ENCODE assay signal across 1 fruit fly cellular context in the genomic region with DNA sequence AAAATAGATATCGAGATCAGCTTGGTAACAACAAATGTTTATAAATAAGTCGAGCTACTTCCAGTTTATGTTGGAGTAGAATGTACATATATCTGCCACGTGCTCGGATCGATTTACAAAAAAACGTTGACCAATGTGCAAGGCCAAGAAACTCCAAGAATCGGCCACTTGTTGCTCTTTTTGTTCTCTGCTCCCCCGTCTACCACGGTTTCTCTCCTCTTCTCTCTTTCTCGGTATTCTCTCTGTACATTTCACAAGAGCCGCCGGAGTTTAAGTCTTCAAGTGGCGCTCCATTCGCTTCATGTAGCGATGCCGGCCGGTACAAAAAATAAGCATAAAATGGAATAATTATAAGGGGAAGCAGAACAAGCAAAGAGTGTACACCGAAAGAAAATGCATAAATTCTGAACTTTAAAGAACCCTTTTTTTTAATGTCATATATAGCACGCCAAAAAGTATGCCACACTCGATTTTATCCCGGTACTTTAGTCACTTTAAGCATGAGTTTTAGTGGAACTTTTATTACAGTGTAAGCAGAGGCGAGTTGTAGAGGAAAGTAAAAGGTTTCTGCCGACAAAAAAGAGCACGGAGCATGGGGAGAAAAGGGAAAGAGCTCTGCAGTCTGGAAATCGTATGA.
TF ChIP-seq lines count a peak whose summit lies in the region.

No protein-coding gene starts in this region.

TF ChIP-seq in whole organism, embryonic, 481 proteins besides CTCF, POLR2A, EP300 and RAD21 (continued from another document and continues in another):
- TF ChIP-seq bbx (GFP tag; IDR thresholded peaks at IDR 0.05; lab: Robert Waterston, UW; ENCODE audit: partially characterized antibody) (no peak), Myb (GFP tag; optimal IDR thresholded peaks at IDR 0.05; lab: Kevin White, UChicago) (peak; percentile 77), sob (GFP tag; IDR thresholded peaks at IDR 0.05; lab: Robert Waterston, UW) (peak; percentile 91), insv (GFP tag; optimal IDR thresholded peaks at IDR 0.05; lab: Kevin White, UChicago) (peak; percentile 2 to 12), jigr1 (GFP tag; IDR thresholded peaks at IDR 0.05; lab: Robert Waterston, UW) (peak; percentile 76), Dp (GFP tag; optimal IDR thresholded peaks at IDR 0.05; lab: Kevin White, UChicago) (no peak), CG10267 (tag; optimal IDR thresholded peaks at IDR 0.05; lab: Kevin White, UChicago) (peak; percentile 88), ash1 (GFP tag; optimal IDR thresholded peaks at IDR 0.05; lab: Kevin White, UChicago) (no peak), CG1647 (GFP tag; optimal IDR thresholded peaks at IDR 0.05; lab: Kevin White, UChicago) (peak; percentile 94), CG2889 (GFP tag; IDR thresholded peaks at IDR 0.05; lab: Robert Waterston, UW) (peak; percentile 88), Med (GFP tag; lab: Kevin White, UChicago) (peak; percentile 99), Hr78 (GFP tag; optimal IDR thresholded peaks at IDR 0.05; lab: Kevin White, UChicago) (peak in 1 of 2 experiments; percentile 85), sr (GFP tag; IDR thresholded peaks at IDR 0.05; lab: Robert Waterston, UW) (peak; percentile 60; the same call in 2 of the 3 replicates), chinmo (GFP tag; IDR thresholded peaks at IDR 0.05; lab: Robert Waterston, UW; ENCODE audit: partially characterized antibody) (no peak), B-H1 (GFP tag; IDR thresholded peaks at IDR 0.05; lab: Robert Waterston, UW) (peak; percentile 83), hkb (optimal IDR thresholded peaks at IDR 0.05; lab: Kevin White, UChicago) (no peak), hkb (GFP tag; IDR thresholded peaks at IDR 0.05; lab: Robert Waterston, UW) (peak; percentile 92), CG31224 (GFP tag; IDR thresholded peaks at IDR 0.05; lab: Robert Waterston, UW) (peak; percentile 83), HLH4C (GFP tag; IDR thresholded peaks at IDR 0.05; lab: Robert Waterston, UW; ENCODE audit: partially characterized antibody) (no peak), Sin3A (optimal IDR thresholded peaks at IDR 0.05; lab: Kevin White, UChicago) (no peak), CG7271 (tag; optimal IDR thresholded peaks at IDR 0.05; lab: Kevin White, UChicago) (peak; percentile 55), ara (GFP tag; IDR thresholded peaks at IDR 0.05; lab: Robert Waterston, UW) (peak; percentile 95), CG43689 (GFP tag; IDR thresholded peaks at IDR 0.05; lab: Robert Waterston, UW) (peak; percentile 37; the same call in 1 of the 2 replicates), seq (GFP tag; IDR thresholded peaks at IDR 0.05; lab: Robert Waterston, UW) (peak; percentile 69), CG14965 (GFP tag; optimal IDR thresholded peaks at IDR 0.05; lab: Kevin White, UChicago; ENCODE audit: borderline replicate concordance) (peak; percentile 82), CG2116 (GFP tag; optimal IDR thresholded peaks at IDR 0.05; lab: Kevin White, UChicago) (peak; percentile 30), aop (GFP tag; IDR thresholded peaks at IDR 0.05; lab: Robert Waterston, UW) (peak; percentile 92), Antp (GFP tag; optimal IDR thresholded peaks at IDR 0.05; lab: Kevin White, UChicago) (peak; percentile 97), Kr (GFP tag; optimal IDR thresholded peaks at IDR 0.05; lab: Kevin White, UChicago) (no peak), Mes4 (GFP tag; optimal IDR thresholded peaks at IDR 0.05; lab: Kevin White, UChicago) (peak; percentile 94), Hr3 (GFP tag; optimal IDR thresholded peaks at IDR 0.05; lab: Kevin White, UChicago) (peak; percentile 90), h (optimal IDR thresholded peaks at IDR 0.05; lab: Kevin White, UChicago) (no peak), Deaf1 (tag; optimal IDR thresholded peaks at IDR 0.05; lab: Kevin White, UChicago) (peak; percentile 81), CG13894 (tag; optimal IDR thresholded peaks at IDR 0.05; lab: Kevin White, UChicago) (no peak), tx (GFP tag; optimal IDR thresholded peaks at IDR 0.05; lab: Kevin White, UChicago) (peak; percentile 89), CG9609 (GFP tag; optimal IDR thresholded peaks at IDR 0.05; lab: Kevin White, UChicago) (peak; percentile 91), Dip3 (GFP tag; optimal IDR thresholded peaks at IDR 0.05; lab: Kevin White, UChicago) (peak; percentile 87), Dref (GFP tag; IDR thresholded peaks at IDR 0.05; lab: Robert Waterston, UW) (no peak), CG16863 (GFP tag; optimal IDR thresholded peaks at IDR 0.05; lab: Kevin White, UChicago) (peak; percentile 95), CG8281 (tag; optimal IDR thresholded peaks at IDR 0.05; lab: Kevin White, UChicago) (peak; percentile 71), pum (GFP tag; optimal IDR thresholded peaks at IDR 0.05; lab: Kevin White, UChicago) (peak; percentile 97), ftz-f1 (GFP tag; optimal IDR thresholded peaks at IDR 0.05; lab: Kevin White, UChicago) (peak; percentile 29), CG10462 (GFP tag; optimal IDR thresholded peaks at IDR 0.05; lab: Kevin White, UChicago) (peak; percentile 84), Meics (GFP tag; optimal IDR thresholded peaks at IDR 0.05; lab: Kevin White, UChicago) (peak; percentile 81), CG17186 (GFP tag; optimal IDR thresholded peaks at IDR 0.05; lab: Kevin White, UChicago) (peak; percentile 83), otp (GFP tag; IDR thresholded peaks at IDR 0.05; lab: Robert Waterston, UW) (peak; percentile 94), Elba2 (GFP tag; optimal IDR thresholded peaks at IDR 0.05; lab: Kevin White, UChicago) (no peak), Dll (GFP tag; IDR thresholded peaks at IDR 0.05; lab: Robert Waterston, UW; ENCODE audit: partially characterized antibody) (no peak), Opbp (GFP tag; IDR thresholded peaks at IDR 0.05; lab: Robert Waterston, UW; ENCODE audit: partially characterized antibody) (no peak), danr (GFP tag; IDR thresholded peaks at IDR 0.05; lab: Robert Waterston, UW) (peak; percentile 80), repo (GFP tag; optimal IDR thresholded peaks at IDR 0.05; lab: Kevin White, UChicago) (peak; percentile 95), NC2β (GFP tag; optimal IDR thresholded peaks at IDR 0.05; lab: Kevin White, UChicago) (peak; percentile 95), NFAT (GFP tag; IDR thresholded peaks at IDR 0.05; lab: Robert Waterston, UW) (peak; percentile 74), croc (GFP tag; conservative IDR thresholded peaks at IDR 0.05; lab: Robert Waterston, UW) (peak; percentile 96), ro (GFP tag; IDR thresholded peaks at IDR 0.05; lab: Robert Waterston, UW) (peak; percentile 81), HHEX (GFP tag; optimal IDR thresholded peaks at IDR 0.05; lab: Kevin White, UChicago) (peak; percentile 86), CG10979 (tag; optimal IDR thresholded peaks at IDR 0.05; lab: Kevin White, UChicago) (peak; percentile 97), tll (GFP tag; optimal IDR thresholded peaks at IDR 0.05; lab: Kevin White, UChicago) (no peak), CG7556 (GFP tag; optimal IDR thresholded peaks at IDR 0.05; lab: Kevin White, UChicago) (peak; percentile 88), sqz (GFP tag; optimal IDR thresholded peaks at IDR 0.05; lab: Kevin White, UChicago) (peak; percentile 89), chn (GFP tag; optimal IDR thresholded peaks at IDR 0.05; lab: Kevin White, UChicago) (peak; percentile 96), CG1233 (GFP tag; optimal IDR thresholded peaks at IDR 0.05; lab: Kevin White, UChicago) (peak; percentile 89), CG1602 (GFP tag; optimal IDR thresholded peaks at IDR 0.05; lab: Kevin White, UChicago) (peak; percentile 89), CG9797 (GFP tag; optimal IDR thresholded peaks at IDR 0.05; lab: Kevin White, UChicago) (peak; percentile 34), zen (tag; optimal IDR thresholded peaks at IDR 0.05; lab: Kevin White, UChicago) (peak; percentile 85), luna (GFP tag; optimal IDR thresholded peaks at IDR 0.05; lab: Kevin White, UChicago) (peak; percentile 51), CG9215 (GFP tag; IDR thresholded peaks at IDR 0.05; lab: Robert Waterston, UW) (peak; percentile 62), CG16815 (GFP tag; optimal IDR thresholded peaks at IDR 0.05; lab: Kevin White, UChicago) (peak; percentile 73), HLH3B (GFP tag; IDR thresholded peaks at IDR 0.05; lab: Robert Waterston, UW) (peak; percentile 94), CG3838 (GFP tag; optimal IDR thresholded peaks at IDR 0.05; lab: Kevin White, UChicago) (peak; percentile 75), CG10565 (GFP tag; optimal IDR thresholded peaks at IDR 0.05; lab: Kevin White, UChicago) (peak; percentile 78), Dad (GFP tag; optimal IDR thresholded peaks at IDR 0.05; lab: Kevin White, UChicago) (peak; percentile 93), CG2712 (tag; optimal IDR thresholded peaks at IDR 0.05; lab: Kevin White, UChicago) (peak; percentile 96), Ets65A (GFP tag; lab: Kevin White, UChicago) (peak; percentile 99), caup (GFP tag; optimal IDR thresholded peaks at IDR 0.05; lab: Kevin White, UChicago; ENCODE audit: severe bottlenecking) (peak; percentile 81), CG33557 (GFP tag; optimal IDR thresholded peaks at IDR 0.05; lab: Kevin White, UChicago) (peak; percentile 87), slbo (GFP tag; IDR thresholded peaks at IDR 0.05; lab: Robert Waterston, UW) (peak; percentile 93), CG17802 (tag; optimal IDR thresholded peaks at IDR 0.05; lab: Kevin White, UChicago) (peak; percentile 92), abd-A (tag; optimal IDR thresholded peaks at IDR 0.05; lab: Kevin White, UChicago) (peak; percentile 7), Ets97D (GFP tag; optimal IDR thresholded peaks at IDR 0.05; lab: Kevin White, UChicago) (peak; percentile 81), dpn (GFP tag; optimal IDR thresholded peaks at IDR 0.05; lab: Kevin White, UChicago) (peak; percentile 94 to 95), dmrt11E (tag; optimal IDR thresholded peaks at IDR 0.05; lab: Kevin White, UChicago) (peak; percentile 85), az2 (GFP tag; optimal IDR thresholded peaks at IDR 0.05; lab: Kevin White, UChicago) (peak; percentile 96), hbn (GFP tag; IDR thresholded peaks at IDR 0.05; lab: Robert Waterston, UW; ENCODE audit: partially characterized antibody) (no peak), crc (GFP tag; optimal IDR thresholded peaks at IDR 0.05; lab: Kevin White, UChicago) (peak; percentile 90), Max (GFP tag; optimal IDR thresholded peaks at IDR 0.05; lab: Kevin White, UChicago) (peak; percentile 86), twi (tag; optimal IDR thresholded peaks at IDR 0.05; lab: Kevin White, UChicago) (peak; percentile 92), CG6813 (GFP tag; optimal IDR thresholded peaks at IDR 0.05; lab: Kevin White, UChicago) (peak; percentile 82), CG9727 (GFP tag; optimal IDR thresholded peaks at IDR 0.05; lab: Kevin White, UChicago) (peak; percentile 80), Taf1 (GFP tag; IDR thresholded peaks at IDR 0.05; lab: Robert Waterston, UW) (no peak), nau (GFP tag; optimal IDR thresholded peaks at IDR 0.05; lab: Kevin White, UChicago) (peak; percentile 88), maf-S (GFP tag; optimal IDR thresholded peaks at IDR 0.05; lab: Kevin White, UChicago) (peak; percentile 90), Lhr (GFP tag; optimal IDR thresholded peaks at IDR 0.05; lab: Kevin White, UChicago) (peak; percentile 85), CG11398 (GFP tag; optimal IDR thresholded peaks at IDR 0.05; lab: Kevin White, UChicago) (peak; percentile 91), Neu2 (GFP tag; optimal IDR thresholded peaks at IDR 0.05; lab: Kevin White, UChicago; ENCODE audit: borderline replicate concordance) (peak; percentile 32), tio (GFP tag; optimal IDR thresholded peaks at IDR 0.05; lab: Kevin White, UChicago) (peak; percentile 82), Dek (tag; optimal IDR thresholded peaks at IDR 0.05; lab: Kevin White, UChicago) (no peak), ems (GFP tag; optimal IDR thresholded peaks at IDR 0.05; lab: Kevin White, UChicago) (peak; percentile 96), CG12942 (GFP tag; optimal IDR thresholded peaks at IDR 0.05; lab: Kevin White, UChicago) (peak; percentile 88), CG2120 (GFP tag; optimal IDR thresholded peaks at IDR 0.05; lab: Kevin White, UChicago) (peak; percentile 91), CG14014 (GFP tag; IDR thresholded peaks at IDR 0.05; lab: Robert Waterston, UW) (peak; percentile 85), knrl (GFP tag; IDR thresholded peaks at IDR 0.05; lab: Robert Waterston, UW; ENCODE audit: partially characterized antibody) (no peak), dm (GFP tag; optimal IDR thresholded peaks at IDR 0.05; lab: Kevin White, UChicago) (peak; percentile 87), CG4854 (GFP tag; optimal IDR thresholded peaks at IDR 0.05; lab: Kevin White, UChicago) (peak; percentile 89), nerfin-1 (tag; optimal IDR thresholded peaks at IDR 0.05; lab: Kevin White, UChicago) (peak; percentile 89), esg (GFP tag; conservative IDR thresholded peaks at IDR 0.05; lab: Robert Waterston, UW) (peak; percentile 78), CG12659 (GFP tag; optimal IDR thresholded peaks at IDR 0.05; lab: Kevin White, UChicago) (peak; percentile 87), Dip2 (GFP tag; IDR thresholded peaks at IDR 0.05; lab: Robert Waterston, UW) (no peak), ci (GFP tag; IDR thresholded peaks at IDR 0.05; lab: Robert Waterston, UW) (peak; percentile 98), CG7745 (tag; optimal IDR thresholded peaks at IDR 0.05; lab: Kevin White, UChicago) (no peak), grn (GFP tag; optimal IDR thresholded peaks at IDR 0.05; lab: Kevin White, UChicago) (peak; percentile 33), ac (GFP tag; optimal IDR thresholded peaks at IDR 0.05; lab: Kevin White, UChicago) (no peak), bowl (GFP tag; IDR thresholded peaks at IDR 0.05; lab: Robert Waterston, UW) (peak; percentile 72; the same call in 1 of the 2 replicates), CG18476 (GFP tag; optimal IDR thresholded peaks at IDR 0.05; lab: Kevin White, UChicago) (peak; percentile 88), wor (GFP tag; IDR thresholded peaks at IDR 0.05; lab: Robert Waterston, UW) (peak; percentile 91), Trl (optimal IDR thresholded peaks at IDR 0.05; lab: Kevin White, UChicago) (peak; percentile 59 to 72), Trl (GFP tag; optimal IDR thresholded peaks at IDR 0.05; lab: Kevin White, UChicago) (peak; percentile 95), Ada2b (GFP tag; IDR thresholded peaks at IDR 0.05; lab: Robert Waterston, UW) (peak; percentile 92), CrebB (tag; optimal IDR thresholded peaks at IDR 0.05; lab: Kevin White, UChicago) (peak; percentile 82), MESR4 (GFP tag; optimal IDR thresholded peaks at IDR 0.05; lab: Kevin White, UChicago) (no peak), CG10959 (GFP tag; IDR thresholded peaks at IDR 0.05; lab: Robert Waterston, UW) (peak; percentile 84), br (optimal IDR thresholded peaks at IDR 0.05; lab: Kevin White, UChicago) (no peak), nom (GFP tag; optimal IDR thresholded peaks at IDR 0.05; lab: Kevin White, UChicago) (peak; percentile 97), lmd (GFP tag; IDR thresholded peaks at IDR 0.05; lab: Robert Waterston, UW) (peak; percentile 91)
